Worm (Caenorhabditis elegans) whole organism, L1 larva: Measurements from ENCODE around the gene sip-1.

Experiments
- ama-1 ChIP-seq: fragments of 150-350 bp; optimal IDR thresholded peaks from 2 replicates; lab custom pipeline; 2014
- ceh-82 ChIP-seq, 3 experiments: fragments of 150-350 bp in 1 of 3; sonication (generic microtip) in 2 of 3; optimal IDR thresholded peaks; 2 replicates each; lab custom pipeline; 2014 to 2017; ENCODE audit warnings: missing biosample characterization in 3 of 3, missing genetic modification characterization in 3 of 3
- fkh-10 ChIP-seq: sonication (generic microtip); optimal IDR thresholded peaks from 2 replicates; lab custom pipeline; 2017; ENCODE audit warnings: missing biosample characterization, missing genetic modification reagents, missing genetic modification characterization
- fos-1 ChIP-seq: fragments of 150-350 bp; optimal IDR thresholded peaks from 2 replicates; lab custom pipeline; 2014; ENCODE audit warnings: missing biosample characterization, missing genetic modification characterization
- lin-14 ChIP-seq: fragments of 200-800 bp; sonication (Bioruptor generic); optimal IDR thresholded peaks from 2 replicates; lab custom pipeline; 2018; ENCODE audit warnings: mild to moderate bottlenecking, missing genetic modification characterization, moderate library complexity, missing compliant biosample characterization
- lin-39 ChIP-seq: fragments of 150-350 bp; optimal IDR thresholded peaks from 2 replicates; lab custom pipeline; 2014; ENCODE audit warnings: missing biosample characterization, missing genetic modification reagents, missing genetic modification characterization
- lir-3 ChIP-seq: sonication (generic microtip); optimal IDR thresholded peaks from 2 replicates; lab custom pipeline; 2016; ENCODE audit warnings: mild to moderate bottlenecking, missing genetic modification characterization, moderate library complexity, missing compliant biosample characterization; ENCODE audit not compliant: poor library complexity
- mep-1 ChIP-seq: fragments of 150-350 bp; optimal IDR thresholded peaks from 2 replicates; lab custom pipeline; 2014; ENCODE audit warnings: missing biosample characterization, missing genetic modification characterization
- nhr-11 ChIP-seq: fragments of 150-350 bp; optimal IDR thresholded peaks from 2 replicates; lab custom pipeline; 2014; ENCODE audit warnings: missing biosample characterization, missing genetic modification characterization
- nhr-77 ChIP-seq: fragments of 150-350 bp; optimal IDR thresholded peaks from 2 replicates; lab custom pipeline; 2014; ENCODE audit warnings: missing biosample characterization, missing genetic modification characterization
- pag-3 ChIP-seq: sonication (generic microtip); optimal IDR thresholded peaks from 2 replicates; lab custom pipeline; 2017; ENCODE audit warnings: missing genetic modification characterization, mild to moderate bottlenecking, missing compliant biosample characterization, antibody characterized with exemption, borderline replicate concordance; ENCODE audit not compliant: insufficient read depth
- skn-1 ChIP-seq: fragments of 150-350 bp; optimal IDR thresholded peaks from 2 replicates; lab custom pipeline; 2014; ENCODE audit warnings: missing biosample characterization, missing genetic modification characterization
- unc-62 ChIP-seq: fragments of 150-350 bp; optimal IDR thresholded peaks from 2 replicates; lab custom pipeline; 2014; ENCODE audit warnings: missing biosample characterization, missing genetic modification reagents, missing genetic modification characterization

DNA sequence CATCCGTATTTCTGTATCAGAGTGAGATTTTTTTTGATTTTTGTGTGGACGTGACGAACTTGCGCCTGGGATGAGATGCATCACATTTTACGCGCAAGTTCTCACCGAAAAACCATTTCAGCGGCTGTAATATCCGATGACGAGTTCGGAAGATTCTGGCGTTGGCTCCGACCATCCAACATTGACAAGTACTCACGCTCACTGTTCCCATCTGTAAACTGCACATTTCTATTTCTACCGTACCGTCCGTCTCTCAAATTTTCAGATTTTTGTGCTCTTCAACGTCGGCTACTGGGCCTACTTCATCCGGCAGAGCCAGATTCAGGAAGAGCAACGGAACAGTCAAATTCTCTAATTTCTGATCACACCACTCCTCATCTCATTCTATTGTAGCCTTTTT lies 20.8 kb upstream of the sip-1 start:
- TF ChIP-seq ama-1 (no peak), unc-62 (no peak), lin-14 (no peak), nhr-11 (tag; lab: Kevin White, UChicago) (no peak), lir-3 (tag; lab: Kevin White, UChicago) (no peak), mep-1 (tag; lab: Kevin White, UChicago) (no peak), lin-39 (tag; lab: Kevin White, UChicago) (no peak), pag-3 (tag; lab: Kevin White, UChicago) (no peak), fos-1 (no peak), skn-1 (tag; lab: Kevin White, UChicago) (no peak), fkh-10 (GFP tag; lab: Kevin White, UChicago) (no peak), nhr-77 (no peak), ceh-82 (tag; optimal IDR thresholded peaks at IDR 0.05; lab: Kevin White, UChicago) (no peak)
